Worm (Caenorhabditis elegans) whole organism, L4 larva: ENCODE data around the gene Y55F3C.17.

Experiments used
- F44E2.7 ChIP-seq: fragments of 200-800 bp; sonication (Bioruptor generic); IDR thresholded peaks from 2 replicates; pipeline ENCODE4 v2.1.2; 2022; ENCODE audit warnings: missing genetic modification characterization, missing compliant biosample characterization
- F49E8.2 ChIP-seq: sonication (generic microtip); optimal IDR thresholded peaks from 2 replicates; lab custom pipeline; 2016; ENCODE audit warnings: missing compliant biosample characterization, mild to moderate bottlenecking, missing genetic modification characterization, borderline replicate concordance
- T26A8.4 ChIP-seq: fragments of 200-800 bp; sonication (Bioruptor generic); IDR thresholded peaks from 2 replicates; pipeline ENCODE4 v1.3.6; 2022; ENCODE audit warnings: missing genetic modification characterization, missing compliant biosample characterization
- aha-1 ChIP-seq: fragments of 150-350 bp; peaks from one replicate; lab custom pipeline; 2014; ENCODE audit warnings: missing biosample characterization, missing genetic modification characterization
- aly-2 ChIP-seq: sonication (generic microtip); optimal IDR thresholded peaks from 2 replicates; lab custom pipeline; 2018; ENCODE audit warnings: missing biosample characterization, missing genetic modification characterization
- arid-1 ChIP-seq: fragments of 200-800 bp; sonication (Bioruptor generic); conservative IDR thresholded peaks from 2 replicates; pipeline ENCODE4 v1.3.6; 2022; ENCODE audit warnings: missing genetic modification reagents, missing genetic modification characterization, missing compliant biosample characterization
- ceh-32 ChIP-seq: sonication (generic microtip); optimal IDR thresholded peaks from 2 replicates; lab custom pipeline; 2016; ENCODE audit warnings: mild to moderate bottlenecking, missing genetic modification characterization, missing compliant biosample characterization; ENCODE audit not compliant: poor library complexity
- ceh-62 ChIP-seq: sonication (generic microtip); optimal IDR thresholded peaks from 2 replicates; lab custom pipeline; 2017; ENCODE audit warnings: missing biosample characterization, missing genetic modification characterization
- ces-1 ChIP-seq: fragments of 150-350 bp; sonication (generic microtip); optimal IDR thresholded peaks from 4 replicates; lab custom pipeline; 2014; ENCODE audit warnings: missing biosample characterization, missing genetic modification reagents, missing genetic modification characterization
- cey-2 ChIP-seq: sonication (generic microtip); optimal IDR thresholded peaks from 3 replicates; lab custom pipeline; 2017; ENCODE audit warnings: missing genetic modification characterization, mild to moderate bottlenecking, missing compliant biosample characterization, antibody characterized with exemption, borderline replicate concordance; ENCODE audit not compliant: insufficient read depth
- dmd-8 ChIP-seq: fragments of 200-800 bp; sonication (Bioruptor generic); IDR thresholded peaks from 2 replicates; pipeline ENCODE4 v1.3.6; 2022; ENCODE audit warnings: missing genetic modification characterization, missing compliant biosample characterization
- duxl-1 ChIP-seq: sonication (generic microtip); optimal IDR thresholded peaks from 2 replicates; lab custom pipeline; 2016; ENCODE audit warnings: mild to moderate bottlenecking, missing genetic modification characterization, moderate library complexity, missing compliant biosample characterization; ENCODE audit not compliant: poor library complexity
- fkh-10 ChIP-seq: fragments of 150-350 bp; optimal IDR thresholded peaks from 2 replicates; lab custom pipeline; 2014; ENCODE audit warnings: missing biosample characterization, missing genetic modification reagents, missing genetic modification characterization
- hlh-11 ChIP-seq: fragments of 200-800 bp; sonication (Bioruptor generic); optimal IDR thresholded peaks from 2 replicates; lab custom pipeline; 2018; ENCODE audit warnings: mild to moderate bottlenecking, missing genetic modification characterization, missing compliant biosample characterization
- hlh-30 ChIP-seq: sonication (generic microtip); optimal IDR thresholded peaks from 2 replicates; lab custom pipeline; 2017; ENCODE audit warnings: antibody characterized with exemption, mild to moderate bottlenecking, missing genetic modification characterization, missing compliant biosample characterization; ENCODE audit not compliant: insufficient read depth
- lin-38 ChIP-seq: fragments of 200-800 bp; sonication (Bioruptor generic); IDR thresholded peaks from 2 replicates; pipeline ENCODE4 v1.3.6; 2022; ENCODE audit warnings: missing genetic modification reagents, missing genetic modification characterization, missing compliant biosample characterization
- lin-39 ChIP-seq: fragments of 150-350 bp; optimal IDR thresholded peaks from 2 replicates; lab custom pipeline; 2014; ENCODE audit warnings: missing biosample characterization, missing genetic modification reagents, missing genetic modification characterization
- lir-3 ChIP-seq: sonication (generic microtip); optimal IDR thresholded peaks from 2 replicates; lab custom pipeline; 2016; ENCODE audit warnings: mild to moderate bottlenecking, missing genetic modification characterization, missing compliant biosample characterization
- madf-5 ChIP-seq, 2 experiments: fragments of 200-800 bp; sonication (Bioruptor generic); IDR thresholded peaks; 2 replicates each; pipeline ENCODE4 v1.3.6; 2022; ENCODE audit warnings: missing compliant biosample characterization in 2 of 2, missing genetic modification characterization in 2 of 2
- mxl-2 ChIP-seq: fragments of 200-800 bp; sonication (Bioruptor generic); conservative IDR thresholded peaks from 2 replicates; pipeline ENCODE4 v1.3.6; 2022; ENCODE audit warnings: missing genetic modification reagents, missing genetic modification characterization, missing compliant biosample characterization
- mxl-3 ChIP-seq: fragments of 200-800 bp; sonication (Bioruptor generic); optimal IDR thresholded peaks from 2 replicates; lab custom pipeline; 2018; ENCODE audit warnings: mild to moderate bottlenecking, missing genetic modification characterization, missing compliant biosample characterization
- nhr-10 ChIP-seq: fragments of 150-350 bp; optimal IDR thresholded peaks from 2 replicates; lab custom pipeline; 2014; ENCODE audit warnings: missing biosample characterization, missing genetic modification characterization
- nhr-11 ChIP-seq: fragments of 150-350 bp; optimal IDR thresholded peaks from 2 replicates; lab custom pipeline; 2014; ENCODE audit warnings: missing biosample characterization, missing genetic modification characterization
- nhr-25 ChIP-seq: sonication (generic microtip); optimal IDR thresholded peaks from 2 replicates; lab custom pipeline; 2017; ENCODE audit warnings: missing genetic modification characterization, mild to moderate bottlenecking, missing compliant biosample characterization, antibody characterized with exemption, moderate library complexity, borderline replicate concordance; ENCODE audit not compliant: insufficient read depth
- nhr-28 ChIP-seq: fragments of 150-350 bp; optimal IDR thresholded peaks from 2 replicates; lab custom pipeline; 2014; ENCODE audit warnings: missing biosample characterization, missing genetic modification characterization
- nhr-41 ChIP-seq: fragments of 200-800 bp; sonication (Bioruptor generic); IDR thresholded peaks from 2 replicates; pipeline ENCODE4 v1.3.6; 2022; ENCODE audit warnings: missing genetic modification reagents, missing genetic modification characterization, missing compliant biosample characterization
- nhr-48 ChIP-seq: sonication (generic microtip); optimal IDR thresholded peaks from 2 replicates; lab custom pipeline; 2016; ENCODE audit warnings: mild to moderate bottlenecking, missing genetic modification characterization, missing compliant biosample characterization
- nhr-77 ChIP-seq: fragments of 150-350 bp; optimal IDR thresholded peaks from 2 replicates; lab custom pipeline; 2014; ENCODE audit warnings: missing biosample characterization, missing genetic modification characterization
- pha-4 ChIP-seq, 2 experiments: fragments of 150-350 bp in 1 of 2; fragments of 200-800 bp in 1 of 2; sonication (Bioruptor generic) in 1 of 2; IDR thresholded peaks in 1 of 2; optimal IDR thresholded peaks in 1 of 2; 2 replicates each; pipeline versions ENCODE4 v1.3.6 to Lab custom; 2014 to 2022; ENCODE audit warnings: missing genetic modification characterization in 2 of 2, missing genetic modification reagents in 2 of 2, missing biosample characterization in 1 of 2, missing compliant biosample characterization in 1 of 2
- unc-62 ChIP-seq, 3 experiments: fragments of 150-350 bp in 1 of 3; sonication (generic microtip); optimal IDR thresholded peaks in 2 of 3; peaks in 1 of 3; 1 replicate in 1 of 3; 2 replicates in 2 of 3; lab custom pipeline; 2014 to 2017; ENCODE audit warnings: missing biosample characterization in 3 of 3, missing genetic modification characterization in 3 of 3, missing genetic modification reagents in 3 of 3, missing genotype in 1 of 3
- vab-7 ChIP-seq: fragments of 200-800 bp; sonication (Bioruptor generic); IDR thresholded peaks from 2 replicates; pipeline ENCODE4 v1.3.6; 2022; ENCODE audit warnings: missing genetic modification reagents, missing genetic modification characterization, missing compliant biosample characterization
- zfp-2 ChIP-seq: sonication (generic microtip); optimal IDR thresholded peaks from 2 replicates; lab custom pipeline; 2016; ENCODE audit warnings: mild to moderate bottlenecking, missing genetic modification characterization, missing compliant biosample characterization
- ztf-7 ChIP-seq: fragments of 150-350 bp; optimal IDR thresholded peaks from 2 replicates; lab custom pipeline; 2014; ENCODE audit warnings: missing biosample characterization, missing genetic modification characterization

Gene Y55F3C.17

ce11 chrIV:698304-698703 is at the start of gene Y55F3C.17:
TSS of gene Y55F3C.17 (minus strand) at chrIV:698404.
- TF ChIP-seq zfp-2 (tag; lab: Kevin White, UChicago) (no peak), madf-5 (GFP tag; IDR thresholded peaks at IDR 0.05; lab: Robert Waterston, UW) (no peak), aha-1 (tag; lab: Kevin White, UChicago) (peak; percentile 5)

DNA sequence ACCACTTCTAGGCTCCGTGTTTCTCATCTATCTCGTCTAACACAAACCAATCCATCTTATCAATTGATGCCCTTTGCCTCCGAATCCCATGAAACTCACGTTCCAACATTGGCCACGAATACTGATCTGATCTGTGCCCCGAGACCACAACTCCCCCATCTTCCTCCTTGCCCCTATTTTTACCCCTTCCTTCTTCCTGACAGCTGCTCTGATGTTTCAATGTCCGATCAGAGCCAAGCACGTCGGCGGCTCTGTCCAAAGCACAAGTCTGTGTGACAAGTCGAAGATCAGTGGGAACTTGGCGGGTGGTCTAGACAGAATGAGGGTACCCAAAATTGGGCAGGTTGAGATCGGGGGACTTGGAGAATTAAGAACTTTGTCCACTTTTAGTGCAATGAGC is 48.1 kb upstream of the Y55F3C.17 start:
- TF ChIP-seq aly-2 (tag; lab: Kevin White, UChicago) (no peak), dmd-8 (GFP tag; lab: Robert Waterston, UW) (no peak), pha-4 (GFP tag; IDR thresholded peaks at IDR 0.05; lab: Robert Waterston, UW) (no peak), pha-4 (tag; optimal IDR thresholded peaks at IDR 0.05; lab: Kevin White, UChicago) (no peak), nhr-28 (tag; lab: Kevin White, UChicago) (no peak), ceh-32 (tag; lab: Kevin White, UChicago) (no peak), nhr-77 (no peak), nhr-11 (peak; percentile 48), hlh-11 (tag; lab: Kevin White, UChicago) (peak; percentile 17), F49E8.2 (tag; lab: Kevin White, UChicago) (no peak), ztf-7 (tag; lab: Kevin White, UChicago) (no peak), ceh-62 (no peak), nhr-48 (tag; lab: Kevin White, UChicago) (no peak)
- TF ChIP-seq, all 104 proteins: peak for 2

DNA sequence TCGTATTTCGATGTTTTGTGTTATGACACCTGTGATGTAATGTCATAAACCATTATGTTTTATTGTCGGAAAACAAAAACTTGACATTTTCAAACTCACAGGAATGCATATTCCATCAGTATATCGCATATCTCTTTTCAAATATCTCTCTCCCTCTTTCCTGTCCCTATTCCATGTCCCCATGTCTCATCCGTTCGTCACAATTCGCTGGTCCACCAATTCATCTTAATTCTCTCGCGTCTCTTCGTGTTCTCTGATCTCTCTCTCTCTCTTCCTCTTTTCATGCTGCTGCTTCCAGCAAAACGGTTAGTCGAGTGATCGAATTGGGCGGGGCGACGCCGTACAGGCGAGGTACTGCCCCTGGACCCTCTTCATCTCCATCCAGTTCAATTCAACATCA is 43.6 kb upstream of the Y55F3C.17 start:
- TF ChIP-seq T26A8.4 (GFP tag; lab: Robert Waterston, UW) (no peak), unc-62 (GFP tag; optimal IDR thresholded peaks at IDR 0.05 in 1 of 2; lab: Kevin White, UChicago) (peak in 1 of 2 experiments; percentile 11), unc-62 (tag; optimal IDR thresholded peaks at IDR 0.05; lab: Kevin White, UChicago) (no peak)

ce11 chrIV:740674-741073 is 42.5 kb upstream of the Y55F3C.17 start:
- TF ChIP-seq lin-38 (GFP tag; lab: Robert Waterston, UW) (no peak), dmd-8 (GFP tag; lab: Robert Waterston, UW) (no peak), F44E2.7 (GFP tag; lab: Robert Waterston, UW) (no peak), mxl-3 (GFP tag; lab: Kevin White, UChicago) (no peak), mxl-2 (GFP tag; lab: Robert Waterston, UW) (no peak), vab-7 (GFP tag; lab: Robert Waterston, UW) (no peak), lin-39 (no peak), unc-62 (GFP tag; optimal IDR thresholded peaks at IDR 0.05 in 1 of 2; lab: Kevin White, UChicago) (peak in 1 of 2 experiments; percentile 68), unc-62 (tag; optimal IDR thresholded peaks at IDR 0.05; lab: Kevin White, UChicago) (no peak), aha-1 (tag; lab: Kevin White, UChicago) (peak; percentile 32), nhr-11 (peak; percentile 13), T26A8.4 (GFP tag; lab: Robert Waterston, UW) (no peak)
- TF ChIP-seq, all 104 proteins: peak for 3

ce11 chrIV:736447-736846 is 38.2 kb upstream of the Y55F3C.17 start, which contains the start of gene kvs-5:
TSS of gene kvs-5 (plus strand) at chrIV:736747.
- TF ChIP-seq cey-2 (tag; lab: Kevin White, UChicago) (no peak), lir-3 (tag; lab: Kevin White, UChicago) (no peak), fkh-10 (GFP tag; lab: Kevin White, UChicago) (no peak), duxl-1 (tag; lab: Kevin White, UChicago) (no peak), nhr-25 (tag; lab: Kevin White, UChicago) (no peak), ceh-32 (tag; lab: Kevin White, UChicago) (no peak), hlh-30 (no peak), nhr-10 (no peak), nhr-41 (GFP tag; lab: Robert Waterston, UW) (no peak), arid-1 (GFP tag; lab: Robert Waterston, UW) (no peak), ces-1 (no peak)
